Fruit fly (Drosophila melanogaster) whole organism: Measurements from ENCODE around the gene Pdcd4.

ENCODE experiments used
- EcR ChIP-seq, 2 experiments: fragments of >200 bp; optimal IDR thresholded peaks; 2 replicates each; lab custom pipeline; 2017; ENCODE audit warnings: missing biosample characterization in 2 of 2, missing genetic modification characterization in 2 of 2, missing genetic modification reagents in 2 of 2
- pan ChIP-seq: fragments of >200 bp; optimal IDR thresholded peaks from 2 replicates; lab custom pipeline; 2017
- psq ChIP-seq: fragments of >200 bp; optimal IDR thresholded peaks from 2 replicates; lab custom pipeline; 2017

dm6 chrX:13766495-13766894 is 11.3 kb upstream of the Pdcd4 start:
- TF ChIP-seq psq (lab: Kevin White, UChicago) (no peak), EcR (GFP tag; optimal IDR thresholded peaks at IDR 0.05; lab: Kevin White, UChicago) (no peak), pan (lab: Kevin White, UChicago) (no peak)
